Worm (Caenorhabditis elegans): ENCODE measurements around the gene F57B1.1.

DNA sequence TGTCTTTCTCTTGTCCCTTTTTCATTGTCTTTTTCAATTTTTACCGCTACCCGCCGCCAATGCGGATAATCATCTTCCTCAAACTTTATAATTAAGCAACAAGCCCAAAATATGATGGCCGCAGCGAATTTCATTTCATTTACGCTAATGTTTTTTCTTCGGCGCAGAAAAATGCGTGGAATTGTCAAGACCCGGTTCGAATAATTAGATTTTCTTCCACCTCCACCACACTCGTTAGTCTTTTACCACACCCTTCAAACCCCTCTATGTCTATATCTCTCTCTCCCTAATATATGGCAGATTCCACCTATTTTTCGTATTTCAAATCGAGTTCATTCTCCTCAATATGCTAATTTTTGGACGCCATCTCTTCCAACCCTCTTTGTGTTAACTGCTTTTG, 25.0 kb downstream of the F57B1.1 start:
- no peak for TF ChIP-seq nhr-90 (tag; optimal IDR thresholded peaks at IDR 0.05; ENCODE audit: poor library complexity)
- TF ChIP-seq lsy-2 (tag; optimal IDR thresholded peaks at IDR 0.05), result no peak
- no peak for TF ChIP-seq nhr-77 (tag; optimal IDR thresholded peaks at IDR 0.05)
- no peak for TF ChIP-seq pqm-1 (tag; optimal IDR thresholded peaks at IDR 0.05)
- no peak for TF ChIP-seq nhr-237 (tag; optimal IDR thresholded peaks at IDR 0.05)
- TF ChIP-seq mdl-1 (tag; optimal IDR thresholded peaks at IDR 0.05), result no peak
- TF ChIP-seq lin-15B (tag; optimal IDR thresholded peaks at IDR 0.05), result no peak
- no peak for TF ChIP-seq nhr-12 (tag; optimal IDR thresholded peaks at IDR 0.05)

All from whole organism, L1 larva.